Fruit fly (Drosophila melanogaster) whole organism, embryonic: ENCODE data around the gene Nup107.

Source experiments
- Abd-B ChIP-seq: fragments of 200-800 bp; sonication (Bioruptor generic); optimal IDR thresholded peaks from 2 replicates; lab custom pipeline; 2018; ENCODE audit warnings: missing biosample characterization, mild to moderate bottlenecking, missing genetic modification characterization, moderate library complexity
- CG10267 ChIP-seq: fragments of 200-800 bp; sonication (Bioruptor generic); optimal IDR thresholded peaks from 2 replicates; lab custom pipeline; 2018; ENCODE audit warnings: missing biosample characterization, mild to moderate bottlenecking, missing genetic modification characterization, moderate library complexity
- CG11085 ChIP-seq: fragments of 200-800 bp; sonication (Bioruptor generic); IDR thresholded peaks from 2 replicates; pipeline ENCODE4 v1.3.6; 2022; ENCODE audit warnings: missing biosample characterization, missing genetic modification characterization
- CG12769 ChIP-seq: fragments of 200-800 bp; sonication (Bioruptor generic); optimal IDR thresholded peaks from 2 replicates; lab custom pipeline; 2019; ENCODE audit warnings: missing biosample characterization, mild to moderate bottlenecking, missing genetic modification characterization, moderate library complexity
- CG13424 ChIP-seq: fragments of 200-800 bp; sonication (Bioruptor generic); optimal IDR thresholded peaks from 2 replicates; lab custom pipeline; 2019; ENCODE audit warnings: missing biosample characterization, mild to moderate bottlenecking, missing genetic modification characterization, moderate library complexity
- CG14860 ChIP-seq: fragments of 200-800 bp; sonication (Bioruptor generic); IDR thresholded peaks from 3 replicates; pipeline ENCODE4 v1.3.6; 2022; ENCODE audit warnings: missing biosample characterization, missing genetic modification characterization; ENCODE audit not compliant: partially characterized antibody
- CG17361 ChIP-seq: fragments of 200-800 bp; sonication (Bioruptor generic); IDR thresholded peaks from 3 replicates; pipeline ENCODE4 v1.3.6; 2022; ENCODE audit warnings: missing biosample characterization, missing genetic modification characterization
- CG17568 ChIP-seq: fragments of 200-800 bp; sonication (Bioruptor generic); optimal IDR thresholded peaks from 2 replicates; lab custom pipeline; 2018; ENCODE audit warnings: missing biosample characterization, mild to moderate bottlenecking, missing genetic modification characterization, moderate library complexity
- CG2116 ChIP-seq: fragments of 200-800 bp; sonication (Bioruptor generic); optimal IDR thresholded peaks from 3 replicates; lab custom pipeline; 2018; ENCODE audit warnings: missing biosample characterization, mild to moderate bottlenecking, missing genetic modification characterization
- CG31224 ChIP-seq: fragments of 200-800 bp; sonication (Bioruptor generic); IDR thresholded peaks from 2 replicates; pipeline ENCODE4 v1.3.6; 2022; ENCODE audit warnings: missing biosample characterization, missing genetic modification characterization
- CG33557 ChIP-seq: fragments of 200-800 bp; sonication (Bioruptor generic); optimal IDR thresholded peaks from 2 replicates; lab custom pipeline; 2019; ENCODE audit warnings: missing biosample characterization, mild to moderate bottlenecking, missing genetic modification characterization, moderate library complexity
- CG34224 ChIP-seq: fragments of 200-800 bp; sonication (Bioruptor generic); IDR thresholded peaks from 3 replicates; pipeline ENCODE4 v1.3.6; 2022; ENCODE audit warnings: missing biosample characterization, missing genetic modification characterization; ENCODE audit not compliant: partially characterized antibody
- CG34376 ChIP-seq: fragments of 200-800 bp; sonication (Bioruptor generic); optimal IDR thresholded peaks from 2 replicates; lab custom pipeline; 2018; ENCODE audit warnings: missing biosample characterization, mild to moderate bottlenecking, missing genetic modification characterization
- CG5953 ChIP-seq: fragments of 200-800 bp; sonication (Bioruptor generic); IDR thresholded peaks from 2 replicates; pipeline ENCODE4 v1.3.6; 2022; ENCODE audit warnings: missing biosample characterization, missing genetic modification characterization
- CG6654 ChIP-seq: fragments of 200-800 bp; sonication (Bioruptor generic); optimal IDR thresholded peaks from 2 replicates; lab custom pipeline; 2017; ENCODE audit warnings: missing biosample characterization, mild to moderate bottlenecking, missing genetic modification characterization
- D ChIP-seq, 2 experiments: fragments of 200-800 bp in 1 of 2; fragments of >200 bp in 1 of 2; sonication (Bioruptor generic) in 1 of 2; optimal IDR thresholded peaks; 2 replicates in 1 of 2; 3 replicates in 1 of 2; lab custom pipeline; 2017; ENCODE audit warnings: mild to moderate bottlenecking in 1 of 2, missing biosample characterization in 1 of 2, missing genetic modification characterization in 1 of 2, missing genetic modification reagents in 1 of 2
- Dref ChIP-seq: fragments of 200-800 bp; sonication (Bioruptor generic); IDR thresholded peaks from 2 replicates; pipeline ENCODE4 v1.3.6; 2022; ENCODE audit warnings: missing biosample characterization, missing genetic modification characterization
- Eip74EF ChIP-seq, 2 experiments: fragments of 200-800 bp in 1 of 2; fragments of >200 bp in 1 of 2; sonication (Bioruptor generic) in 1 of 2; optimal IDR thresholded peaks; 2 replicates each; lab custom pipeline; 2017 to 2019; ENCODE audit warnings: missing biosample characterization in 2 of 2, missing genetic modification characterization in 2 of 2, mild to moderate bottlenecking in 1 of 2, moderate library complexity in 1 of 2
- Ets97D ChIP-seq: fragments of 200-800 bp; sonication (Bioruptor generic); optimal IDR thresholded peaks from 3 replicates; lab custom pipeline; 2016; ENCODE audit warnings: missing biosample characterization, missing genetic modification characterization
- Fer1 ChIP-seq: fragments of 200-800 bp; sonication (Bioruptor generic); optimal IDR thresholded peaks from 2 replicates; lab custom pipeline; 2017; ENCODE audit warnings: missing biosample characterization, mild to moderate bottlenecking, missing genetic modification characterization
- Fer2 ChIP-seq: fragments of 200-800 bp; sonication (Bioruptor generic); optimal IDR thresholded peaks from 2 replicates; lab custom pipeline; 2018; ENCODE audit warnings: missing biosample characterization, mild to moderate bottlenecking, missing genetic modification characterization, moderate library complexity
- HHEX ChIP-seq: fragments of 200-800 bp; sonication (Bioruptor generic); optimal IDR thresholded peaks from 3 replicates; lab custom pipeline; 2017; ENCODE audit warnings: missing biosample characterization, mild to moderate bottlenecking, missing genetic modification characterization, missing genetic modification reagents
- HLH3B ChIP-seq: fragments of 200-800 bp; sonication (Bioruptor generic); IDR thresholded peaks from 2 replicates; pipeline ENCODE4 v1.3.6; 2022; ENCODE audit warnings: missing biosample characterization, missing genetic modification characterization
- Hmr ChIP-seq: fragments of 200-800 bp; sonication (Bioruptor generic); optimal IDR thresholded peaks from 3 replicates; lab custom pipeline; 2017; ENCODE audit warnings: mild to moderate bottlenecking, missing biosample characterization, missing genetic modification reagents, missing genetic modification characterization
- Jarid2 ChIP-seq: fragments of 200-800 bp; sonication (Bioruptor generic); optimal IDR thresholded peaks from 3 replicates; lab custom pipeline; 2017; ENCODE audit warnings: mild to moderate bottlenecking, missing biosample characterization, missing genetic modification reagents, missing genetic modification characterization
- Med ChIP-seq: fragments of 200-800 bp; sonication (Bioruptor generic); peaks from one replicate; lab custom pipeline; 2016; ENCODE audit warnings: missing biosample characterization, missing genetic modification characterization, mild to moderate bottlenecking, inconsistent platforms, moderate library complexity
- Myb ChIP-seq: fragments of 200-800 bp; sonication (Bioruptor generic); optimal IDR thresholded peaks from 2 replicates; lab custom pipeline; 2016; ENCODE audit warnings: missing biosample characterization, missing genetic modification characterization
- Neu2 ChIP-seq: fragments of 200-800 bp; sonication (Bioruptor generic); optimal IDR thresholded peaks from 3 replicates; lab custom pipeline; 2016; ENCODE audit warnings: missing biosample characterization, missing genetic modification characterization, borderline replicate concordance
- Ravus ChIP-seq: fragments of 200-800 bp; sonication (Bioruptor generic); IDR thresholded peaks from 2 replicates; pipeline ENCODE4 v1.3.6; 2022; ENCODE audit warnings: missing biosample characterization, missing genetic modification characterization
- Ssrp ChIP-seq: fragments of 200-800 bp; sonication (Bioruptor generic); optimal IDR thresholded peaks from 2 replicates; lab custom pipeline; 2018; ENCODE audit warnings: missing biosample characterization, mild to moderate bottlenecking, missing genetic modification characterization, moderate library complexity
- chm ChIP-seq: fragments of 200-800 bp; sonication (Bioruptor generic); IDR thresholded peaks from 2 replicates; pipeline ENCODE4 v1.3.6; 2022; ENCODE audit warnings: missing biosample characterization, missing genetic modification characterization
- ci ChIP-seq: fragments of 200-800 bp; sonication (Bioruptor generic); IDR thresholded peaks from 3 replicates; pipeline ENCODE4 v1.3.6; 2022; ENCODE audit warnings: missing biosample characterization, missing genetic modification characterization
- crol ChIP-seq: fragments of 200-800 bp; sonication (Bioruptor generic); IDR thresholded peaks from 2 replicates; pipeline ENCODE4 v1.3.6; 2022; ENCODE audit warnings: missing biosample characterization, missing genetic modification characterization
- ems ChIP-seq: fragments of 200-800 bp; sonication (Bioruptor generic); optimal IDR thresholded peaks from 3 replicates; lab custom pipeline; 2016; ENCODE audit warnings: missing biosample characterization, missing genetic modification characterization
- fd102C ChIP-seq: fragments of 200-800 bp; sonication (Bioruptor generic); optimal IDR thresholded peaks from 2 replicates; lab custom pipeline; 2018; ENCODE audit warnings: missing biosample characterization, mild to moderate bottlenecking, missing genetic modification characterization, moderate library complexity
- hkb ChIP-seq, 2 experiments: fragments of 200-800 bp in 1 of 2; fragments of >200 bp in 1 of 2; sonication (Bioruptor generic) in 1 of 2; IDR thresholded peaks in 1 of 2; optimal IDR thresholded peaks in 1 of 2; 2 replicates each; pipeline versions ENCODE4 v1.3.6 to Lab custom; 2017 to 2022; ENCODE audit warnings: missing biosample characterization in 1 of 2, missing genetic modification characterization in 1 of 2
- mld ChIP-seq: fragments of 200-800 bp; sonication (Bioruptor generic); IDR thresholded peaks from 3 replicates; pipeline ENCODE4 v1.3.6; 2022; ENCODE audit warnings: missing biosample characterization, missing genetic modification characterization; ENCODE audit not compliant: partially characterized antibody
- nmo ChIP-seq: fragments of 200-800 bp; sonication (Bioruptor generic); optimal IDR thresholded peaks from 2 replicates; lab custom pipeline; 2018; ENCODE audit warnings: missing biosample characterization, mild to moderate bottlenecking, missing genetic modification characterization, moderate library complexity
- odd ChIP-seq: fragments of 200-800 bp; sonication (Bioruptor generic); optimal IDR thresholded peaks from 2 replicates; lab custom pipeline; 2017; ENCODE audit warnings: missing biosample characterization, mild to moderate bottlenecking, missing genetic modification characterization
- pan ChIP-seq, 4 experiments: fragments of >200 bp in 3 of 4; fragments of 200-800 bp in 1 of 4; sonication (Bioruptor generic) in 1 of 4; optimal IDR thresholded peaks in 3 of 4; IDR thresholded peaks in 1 of 4; 2 replicates each; pipeline versions ENCODE4 v1.3.6 to Lab custom; 2017 to 2022; ENCODE audit warnings: missing biosample characterization in 2 of 4, missing genetic modification characterization in 2 of 4, mixed read lengths in 1 of 4
- sisA ChIP-seq: fragments of 200-800 bp; sonication (Bioruptor generic); IDR thresholded peaks from 2 replicates; pipeline ENCODE4 v1.3.6; 2022; ENCODE audit warnings: missing biosample characterization, missing genetic modification characterization
- slp2 ChIP-seq: fragments of 200-800 bp; sonication (Bioruptor generic); optimal IDR thresholded peaks from 2 replicates; lab custom pipeline; 2016; ENCODE audit warnings: missing biosample characterization, missing genetic modification characterization
- sug ChIP-seq: fragments of 200-800 bp; optimal IDR thresholded peaks from 2 replicates; lab custom pipeline; 2019; ENCODE audit warnings: missing biosample characterization, mild to moderate bottlenecking, missing genetic modification characterization, moderate library complexity
- tin ChIP-seq: fragments of 200-800 bp; sonication (Bioruptor generic); optimal IDR thresholded peaks from 3 replicates; lab custom pipeline; 2016; ENCODE audit warnings: missing biosample characterization, missing genetic modification characterization
- vfl ChIP-seq: fragments of 200-800 bp; sonication (Bioruptor generic); optimal IDR thresholded peaks from 2 replicates; lab custom pipeline; 2016; ENCODE audit warnings: missing biosample characterization, missing genetic modification characterization
- zf30C ChIP-seq: fragments of 200-800 bp; sonication (Bioruptor generic); optimal IDR thresholded peaks from 3 replicates; lab custom pipeline; 2018; ENCODE audit warnings: missing biosample characterization, mild to moderate bottlenecking, missing genetic modification characterization

Gene Nup107

dm6 chr2L:10760422-10761166 is 24.7 kb upstream of the Nup107 start, which contains the start of gene CG6495 (continued):
- TF ChIP-seq CG33557 (no peak), Fer1 (GFP tag; lab: Kevin White, UChicago) (peak; percentile 81), Ssrp (tag; lab: Kevin White, UChicago) (peak; percentile 47), CG10267 (peak; percentile 42), ems (GFP tag; lab: Kevin White, UChicago) (peak; percentile 5), zf30C (peak; percentile 55), HHEX (GFP tag; lab: Kevin White, UChicago) (peak; percentile 30), Dref (GFP tag; lab: Robert Waterston, UW) (0 out of 2 replicates have a peak, but pooled peaks have one; percentile 32), Med (GFP tag; lab: Kevin White, UChicago) (peak; percentile 54), CG12769 (tag; lab: Kevin White, UChicago) (no peak), Abd-B (GFP tag; lab: Kevin White, UChicago) (no peak), CG11085 (no peak), ci (GFP tag; lab: Robert Waterston, UW) (0 out of 3 replicates have a peak, but pooled peaks have one; percentile 7), odd (GFP tag; lab: Kevin White, UChicago) (no peak), Hmr (peak; percentile 67), sug (peak; percentile 28), CG6654 (GFP tag; lab: Kevin White, UChicago) (no peak), Jarid2 (GFP tag; lab: Kevin White, UChicago) (no peak), CG5953 (GFP tag; lab: Robert Waterston, UW) (no peak), CG17361 (GFP tag; lab: Robert Waterston, UW) (peak; percentile 58; the same call in 2 of the 3 replicates), D (optimal IDR thresholded peaks at IDR 0.05; lab: Kevin White, UChicago) (no peak), D (GFP tag; optimal IDR thresholded peaks at IDR 0.05; lab: Kevin White, UChicago) (peak; percentile 22), chm (GFP tag; lab: Robert Waterston, UW) (no peak), crol (GFP tag; lab: Robert Waterston, UW) (no peak), Myb (GFP tag; lab: Kevin White, UChicago) (no peak), Fer2 (tag; lab: Kevin White, UChicago) (no peak), HLH3B (GFP tag; lab: Robert Waterston, UW) (peak; percentile 63), pan (optimal IDR thresholded peaks at IDR 0.05; lab: Kevin White, UChicago) (no peak), pan (GFP tag; optimal IDR thresholded peaks at IDR 0.05 in 1 of 2, IDR thresholded peaks at IDR 0.05 in 1 of 2) (peak in 1 of 2 experiments; percentile 29), CG2116 (no peak), Ravus (GFP tag; lab: Robert Waterston, UW) (no peak), vfl (GFP tag; lab: Kevin White, UChicago) (no peak), CG34224 (GFP tag; lab: Robert Waterston, UW) (no peak), hkb (optimal IDR thresholded peaks at IDR 0.05; lab: Kevin White, UChicago) (no peak), hkb (GFP tag; IDR thresholded peaks at IDR 0.05; lab: Robert Waterston, UW) (peak; percentile 62), CG14860 (GFP tag; lab: Robert Waterston, UW) (no peak), tin (GFP tag; lab: Kevin White, UChicago) (peak; percentile 15), mld (GFP tag; lab: Robert Waterston, UW) (no peak), nmo (GFP tag; lab: Kevin White, UChicago) (peak; percentile 55), Neu2 (GFP tag; lab: Kevin White, UChicago) (no peak), Ets97D (GFP tag; lab: Kevin White, UChicago) (no peak), slp2 (GFP tag; lab: Kevin White, UChicago) (no peak), sisA (GFP tag; lab: Robert Waterston, UW) (peak; percentile 37; the same call in 1 of the 2 replicates), CG13424 (tag; lab: Kevin White, UChicago) (peak; percentile 71), fd102C (GFP tag; lab: Kevin White, UChicago) (no peak), Eip74EF (GFP tag; optimal IDR thresholded peaks at IDR 0.05; lab: Kevin White, UChicago) (peak in 1 of 2 experiments; percentile 56), CG17568 (no peak), CG31224 (GFP tag; lab: Robert Waterston, UW) (no peak), CG34376 (GFP tag; lab: Kevin White, UChicago) (peak; percentile 15)
